Worm (Caenorhabditis elegans): Measurements from ENCODE around the gene ptp-2.
"Not testable (repeated sequence)": the region's sequence is repeated elsewhere in the genome, so short reads cannot be mapped to it uniquely, and the experiment has no call there.

Gene ptp-2

ce11 chrII:5874130-5874529, 44.3 kb upstream of the ptp-2 start:
- no peak for TF ChIP-seq daf-12 (tag; optimal IDR thresholded peaks at IDR 0.05)
- peak; percentile 34 for TF ChIP-seq nhr-23 (tag; optimal IDR thresholded peaks at IDR 0.05)
- no peak for TF ChIP-seq snpc-4 (tag; optimal IDR thresholded peaks at IDR 0.05)
- no peak for TF ChIP-seq skn-1 (tag; optimal IDR thresholded peaks at IDR 0.05)
- peak; percentile 88 for TF ChIP-seq pha-4 (tag; optimal IDR thresholded peaks at IDR 0.05)
- TF ChIP-seq sea-2 (GFP tag; optimal IDR thresholded peaks at IDR 0.05) = no peak
- TF ChIP-seq lin-39 (tag; optimal IDR thresholded peaks at IDR 0.05) = no peak
- TF ChIP-seq jun-1 (tag; optimal IDR thresholded peaks at IDR 0.05) = no peak

DNA sequence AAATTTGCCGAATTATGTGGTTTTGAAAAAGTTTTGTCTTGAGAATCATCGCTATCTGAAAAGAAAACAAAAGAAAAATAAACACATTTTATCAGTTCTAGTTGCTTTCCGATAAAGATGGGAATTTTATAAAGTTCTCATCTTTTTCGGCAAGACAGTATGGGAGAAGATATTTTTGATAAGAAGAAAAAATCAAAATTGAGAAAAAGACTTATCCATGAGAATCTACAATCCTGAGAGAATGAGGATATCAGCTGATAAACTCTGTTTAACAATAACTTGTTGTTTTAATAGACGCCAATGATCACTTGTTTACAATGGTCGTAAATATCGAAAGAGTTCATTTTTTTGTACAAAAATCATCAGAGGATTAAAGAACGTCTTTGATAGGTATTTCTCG, 42.4 kb upstream of the ptp-2 start, which contains the start of gene F55C12.6:
Gene F55C12.6, minus strand, starts transcription at position 101 of the 400 bp plus-strand sequence.
- TF ChIP-seq tbx-2 (tag; optimal IDR thresholded peaks at IDR 0.05) (no peak), R02D3.7 (tag; optimal IDR thresholded peaks at IDR 0.05) (no peak), nhr-25 (tag; optimal IDR thresholded peaks at IDR 0.05) (no peak), aly-2 (tag; optimal IDR thresholded peaks at IDR 0.05) (no peak), unc-39 (tag; optimal IDR thresholded peaks at IDR 0.05) (no peak), ceh-16 (tag; optimal IDR thresholded peaks at IDR 0.05) (no peak), nhr-28 (tag; optimal IDR thresholded peaks at IDR 0.05) (no peak), mdl-1 (tag; optimal IDR thresholded peaks at IDR 0.05) (no peak), elt-3 (tag; optimal IDR thresholded peaks at IDR 0.05) (no peak), skn-1 (tag; optimal IDR thresholded peaks at IDR 0.05) (no peak), pha-4 (tag; optimal IDR thresholded peaks at IDR 0.05) (no peak), zag-1 (tag; optimal IDR thresholded peaks at IDR 0.05) (no peak), lin-39 (tag; optimal IDR thresholded peaks at IDR 0.05) (no peak), ceh-82 (tag; optimal IDR thresholded peaks at IDR 0.05) (no peak), daf-12 (tag; optimal IDR thresholded peaks at IDR 0.05) (no peak), nhr-23 (tag; optimal IDR thresholded peaks at IDR 0.05) (no peak), lsy-12 (tag; optimal IDR thresholded peaks at IDR 0.05) (no peak)

DNA sequence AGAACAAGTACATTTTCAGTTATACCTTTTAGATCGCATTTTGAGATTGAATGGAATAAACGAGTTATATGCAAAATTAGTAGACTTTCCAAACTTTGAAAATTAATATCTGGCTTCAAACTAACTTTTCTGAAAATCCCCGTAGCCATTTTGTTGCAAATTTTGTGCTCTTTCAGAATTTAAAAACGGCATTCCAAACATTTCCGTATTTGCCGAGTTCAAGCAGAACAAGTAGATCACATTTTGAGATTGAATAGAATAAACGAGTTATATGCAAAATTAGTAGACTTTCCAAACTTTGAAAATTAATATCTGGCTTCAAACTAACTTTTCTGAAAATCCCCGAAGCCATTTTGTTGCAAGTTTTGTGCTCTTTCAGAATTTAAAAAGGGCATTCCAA, 41.9 kb upstream of the ptp-2 start, which contains the start of gene F55C12.2:
Gene F55C12.2, plus strand, starts transcription at position 301 of the 400 bp plus-strand sequence.
- TF ChIP-seq unc-39, nhr-28, nhr-77 (tag; optimal IDR thresholded peaks at IDR 0.05): not testable (repeated sequence)

ce11 chrII:5880677-5881076, 37.8 kb upstream of the ptp-2 start:
- peak; percentile 90 for TF ChIP-seq nhr-25 (tag; optimal IDR thresholded peaks at IDR 0.05)
- peak; percentile 19 for TF ChIP-seq nhr-23 (tag; optimal IDR thresholded peaks at IDR 0.05)
- TF ChIP-seq elt-1 (tag; optimal IDR thresholded peaks at IDR 0.05) = no peak

DNA sequence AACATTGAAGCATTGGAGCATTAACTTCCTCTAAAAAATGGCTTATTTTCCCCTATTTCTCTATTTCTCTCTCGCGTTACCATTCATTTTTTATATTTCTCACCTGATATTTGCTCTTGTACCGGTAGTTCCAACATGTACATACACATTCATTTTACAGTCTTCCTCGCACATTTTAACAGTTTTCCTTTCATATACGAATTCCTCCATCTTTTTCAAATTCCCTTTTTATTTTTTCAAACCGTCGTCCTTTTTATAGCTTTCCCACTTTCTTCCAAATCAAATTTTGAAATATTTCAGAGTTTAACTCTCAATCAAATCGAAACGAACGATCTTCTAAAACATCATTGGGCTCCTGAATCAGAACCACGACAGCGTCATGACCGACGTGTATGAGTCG, 34.2 kb upstream of the ptp-2 start, which contains the start of gene rfip-1:
Gene rfip-1, plus strand, starts transcription at position 301 of the 400 bp plus-strand sequence.
- no peak for TF ChIP-seq aly-2 (tag; optimal IDR thresholded peaks at IDR 0.05)
- TF ChIP-seq elt-2 (tag; optimal IDR thresholded peaks at IDR 0.05) = no peak
- TF ChIP-seq lin-15B (tag; optimal IDR thresholded peaks at IDR 0.05) = no peak
- no peak for TF ChIP-seq ceh-82 (tag; optimal IDR thresholded peaks at IDR 0.05)
- no peak for TF ChIP-seq ZK546.5 (tag; optimal IDR thresholded peaks at IDR 0.05)

- TF ChIP-seq ceh-9 (tag; optimal IDR thresholded peaks at IDR 0.05) (no peak), pha-4 (tag; optimal IDR thresholded peaks at IDR 0.05) (peak; percentile 17), egl-27 (tag; optimal IDR thresholded peaks at IDR 0.05) (no peak), aly-2 (tag; optimal IDR thresholded peaks at IDR 0.05) (no peak), nhr-28 (tag; optimal IDR thresholded peaks at IDR 0.05) (no peak), mdl-1 (tag; optimal IDR thresholded peaks at IDR 0.05) (no peak), pqm-1 (tag; optimal IDR thresholded peaks at IDR 0.05) (no peak), egl-5 (tag; optimal IDR thresholded peaks at IDR 0.05) (no peak), R02D3.7 (tag; optimal IDR thresholded peaks at IDR 0.05) (no peak), lsy-12 (tag; optimal IDR thresholded peaks at IDR 0.05) (no peak), nhr-25 (tag; optimal IDR thresholded peaks at IDR 0.05) (peak; percentile 96), ceh-28 (tag; optimal IDR thresholded peaks at IDR 0.05) (peak; percentile 60), lin-15B (tag; optimal IDR thresholded peaks at IDR 0.05) (no peak), nhr-67 (tag; optimal IDR thresholded peaks at IDR 0.05) (no peak), ceh-16 (tag; optimal IDR thresholded peaks at IDR 0.05) (no peak), fkh-10 (GFP tag; optimal IDR thresholded peaks at IDR 0.05) (no peak), unc-62 (GFP tag; optimal IDR thresholded peaks at IDR 0.05) (no peak), daf-12 (tag; optimal IDR thresholded peaks at IDR 0.05) (no peak), elt-2 (tag; optimal IDR thresholded peaks at IDR 0.05) (peak; percentile 67), skn-1 (tag; optimal IDR thresholded peaks at IDR 0.05) (no peak), sea-2 (GFP tag; optimal IDR thresholded peaks at IDR 0.05) (no peak), jun-1 (tag; optimal IDR thresholded peaks at IDR 0.05) (no peak), ceh-82 (tag; optimal IDR thresholded peaks at IDR 0.05) (no peak), elt-3 (tag; optimal IDR thresholded peaks at IDR 0.05) (peak in 1 of 3 experiments; percentile 53), hmg-11 (tag; optimal IDR thresholded peaks at IDR 0.05) (no peak), nhr-43 (tag; optimal IDR thresholded peaks at IDR 0.05; ENCODE audit: poor library complexity, severe bottlenecking) (peak; percentile 77), ama-1 (optimal IDR thresholded peaks at IDR 0.05) (no peak), eor-1 (tag; optimal IDR thresholded peaks at IDR 0.05) (no peak), nhr-12 (tag; optimal IDR thresholded peaks at IDR 0.05) (no peak), nhr-11 (tag; optimal IDR thresholded peaks at IDR 0.05) (no peak), ZK546.5 (tag; optimal IDR thresholded peaks at IDR 0.05) (no peak)
Measured at ce11 chrII:5885966-5886621, 32.4 kb upstream of the ptp-2 start.

Data from whole organism, L3 larva.